Fruit fly (Drosophila melanogaster) whole organism, wandering third instar larva: ENCODE measurements around the gene CG18586.

Experiments used
- Abd-B ChIP-seq: fragments of >200 bp; optimal IDR thresholded peaks from 2 replicates; lab custom pipeline; 2017; ENCODE audit warnings: missing biosample characterization, missing genetic modification characterization
- CrebA ChIP-seq: fragments of 200-800 bp; sonication (Bioruptor generic); optimal IDR thresholded peaks from 2 replicates; lab custom pipeline; 2016; ENCODE audit warnings: missing biosample characterization, mild to moderate bottlenecking, missing genetic modification characterization, borderline replicate concordance
- Dfd ChIP-seq: fragments of >200 bp; optimal IDR thresholded peaks from 2 replicates; lab custom pipeline; 2017; ENCODE audit warnings: missing biosample characterization, missing genetic modification characterization
- Dif ChIP-seq: fragments of 200-275, 200-300 bp; sonication (Bioruptor generic); optimal IDR thresholded peaks from 2 replicates; lab custom pipeline; 2018; ENCODE audit warnings: missing biosample characterization, missing genetic modification characterization; ENCODE audit not compliant: partially characterized antibody
- GATAd ChIP-seq: sonication (Bioruptor generic); optimal IDR thresholded peaks from 2 replicates; lab custom pipeline; 2016; ENCODE audit warnings: missing biosample characterization, missing genetic modification characterization
- HLH106 ChIP-seq: fragments of 200-800 bp; optimal IDR thresholded peaks from 3 replicates; lab custom pipeline; 2019; ENCODE audit warnings: missing biosample characterization, mild to moderate bottlenecking, missing genetic modification characterization, moderate library complexity
- Hnf4 ChIP-seq: fragments of 200-800 bp; sonication (Bioruptor generic); optimal IDR thresholded peaks from 2 replicates; lab custom pipeline; 2016; ENCODE audit warnings: missing biosample characterization, mild to moderate bottlenecking, missing genetic modification characterization
- Hr78 ChIP-seq: fragments of >200 bp; optimal IDR thresholded peaks from 2 replicates; lab custom pipeline; 2017; ENCODE audit warnings: missing biosample characterization, missing genetic modification characterization
- Hr83 ChIP-seq: fragments of 200-300 bp; sonication (Bioruptor generic); optimal IDR thresholded peaks from 2 replicates; lab custom pipeline; 2016; ENCODE audit warnings: missing biosample characterization, mild to moderate bottlenecking, missing genetic modification characterization, moderate library complexity; ENCODE audit not compliant: poor library complexity, severe bottlenecking
- Jra ChIP-seq: sonication (Bioruptor generic); optimal IDR thresholded peaks from 2 replicates; lab custom pipeline; 2016; ENCODE audit warnings: missing biosample characterization, missing genetic modification characterization
- Mio ChIP-seq: sonication (Bioruptor generic); optimal IDR thresholded peaks from 2 replicates; lab custom pipeline; 2016; ENCODE audit warnings: missing biosample characterization, missing genetic modification characterization
- Myc ChIP-seq: fragments of >200 bp; optimal IDR thresholded peaks from 2 replicates; lab custom pipeline; 2017
- Rel ChIP-seq, 2 experiments: fragments of 200-800 bp; sonication (Bioruptor generic) in 1 of 2; optimal IDR thresholded peaks; 2 replicates in 1 of 2; 3 replicates in 1 of 2; lab custom pipeline; 2016 to 2019; ENCODE audit warnings: mild to moderate bottlenecking in 2 of 2, missing biosample characterization in 2 of 2, missing genetic modification characterization in 2 of 2, moderate library complexity in 1 of 2
- Sp1 ChIP-seq: fragments of 200-800 bp; sonication (Bioruptor generic); optimal IDR thresholded peaks from 3 replicates; lab custom pipeline; 2019; ENCODE audit warnings: missing biosample characterization, mild to moderate bottlenecking, missing genetic modification characterization, moderate library complexity
- Vsx2 ChIP-seq: fragments of 200-300, 225-300 bp; sonication (Bioruptor generic); optimal IDR thresholded peaks from 2 replicates; lab custom pipeline; 2018; ENCODE audit warnings: missing biosample characterization, missing genetic modification characterization; ENCODE audit not compliant: partially characterized antibody
- br ChIP-seq: fragments of 200-800 bp; sonication (Bioruptor generic); optimal IDR thresholded peaks from 2 replicates; lab custom pipeline; 2016; ENCODE audit warnings: missing biosample characterization, missing genetic modification characterization
- brk ChIP-seq: fragments of 200-800 bp; sonication (Bioruptor generic); optimal IDR thresholded peaks from 2 replicates; lab custom pipeline; 2016; ENCODE audit warnings: missing biosample characterization, mild to moderate bottlenecking, missing genetic modification characterization
- dl ChIP-seq, 2 experiments: fragments of 175-275, 200-275 bp in 1 of 2; fragments of 200-275 bp in 1 of 2; sonication (Bioruptor generic); optimal IDR thresholded peaks; lab custom pipeline; 2018; ENCODE audit warnings: mild to moderate bottlenecking in 2 of 2, missing biosample characterization in 2 of 2, missing genetic modification characterization in 2 of 2, moderate library complexity in 2 of 2; ENCODE audit not compliant: partially characterized antibody in 2 of 2, insufficient read depth in 1 of 2
- dsf ChIP-seq: sonication (Bioruptor generic); optimal IDR thresholded peaks from 2 replicates; lab custom pipeline; 2016; ENCODE audit warnings: missing biosample characterization, missing genetic modification characterization, borderline replicate concordance
- ey ChIP-seq: fragments of 200-800 bp; sonication (Bioruptor generic); optimal IDR thresholded peaks from 2 replicates; lab custom pipeline; 2016; ENCODE audit warnings: missing biosample characterization, missing genetic modification characterization
- foxo ChIP-seq, 2 experiments: fragments of 200-800 bp; sonication (Bioruptor generic); optimal IDR thresholded peaks; 2 replicates in 1 of 2; 3 replicates in 1 of 2; lab custom pipeline; 2016 to 2017; ENCODE audit warnings: missing biosample characterization in 2 of 2, missing genetic modification characterization in 2 of 2
- fru ChIP-seq: fragments of 200-800 bp; sonication (Bioruptor generic); optimal IDR thresholded peaks from 3 replicates; lab custom pipeline; 2016; ENCODE audit warnings: missing biosample characterization, mild to moderate bottlenecking, missing genetic modification characterization
- h ChIP-seq: fragments of 200-800 bp; sonication (Bioruptor generic); optimal IDR thresholded peaks from 3 replicates; lab custom pipeline; 2016; ENCODE audit warnings: missing biosample characterization, mild to moderate bottlenecking, missing genetic modification characterization
- jim ChIP-seq: fragments of 175-275, 200-325 bp; sonication (Bioruptor generic); optimal IDR thresholded peaks from 2 replicates; lab custom pipeline; 2016; ENCODE audit warnings: missing biosample characterization, mild to moderate bottlenecking, missing genetic modification characterization
- lola ChIP-seq: fragments of >200 bp; optimal IDR thresholded peaks from 2 replicates; lab custom pipeline; 2017; ENCODE audit warnings: missing biosample characterization, missing genetic modification characterization
- pan ChIP-seq: fragments of >200 bp; optimal IDR thresholded peaks from 2 replicates; lab custom pipeline; 2017
- psq ChIP-seq: fragments of 200-800 bp; sonication (Bioruptor generic); optimal IDR thresholded peaks from 3 replicates; lab custom pipeline; 2017; ENCODE audit warnings: missing biosample characterization, mild to moderate bottlenecking, missing genetic modification characterization, moderate library complexity
- rgr ChIP-seq: fragments of 200-800 bp; sonication (Bioruptor generic); optimal IDR thresholded peaks from 3 replicates; lab custom pipeline; 2016; ENCODE audit warnings: missing biosample characterization, mild to moderate bottlenecking, missing genetic modification characterization
- sage ChIP-seq: fragments of 200-800 bp; sonication (Bioruptor generic); optimal IDR thresholded peaks from 2 replicates; lab custom pipeline; 2016; ENCODE audit warnings: missing biosample characterization, mild to moderate bottlenecking, missing genetic modification characterization
- sv ChIP-seq: fragments of 200-800 bp; sonication (Bioruptor generic); optimal IDR thresholded peaks from 3 replicates; lab custom pipeline; 2016; ENCODE audit warnings: missing biosample characterization, missing genetic modification characterization
- tai ChIP-seq: sonication (Bioruptor generic); optimal IDR thresholded peaks from 2 replicates; lab custom pipeline; 2016; ENCODE audit warnings: missing biosample characterization, missing genetic modification characterization
- usp ChIP-seq: fragments of >200 bp; optimal IDR thresholded peaks from 2 replicates; lab custom pipeline; 2017; ENCODE audit warnings: missing biosample characterization, missing genetic modification characterization
- woc ChIP-seq: sonication (Bioruptor generic); optimal IDR thresholded peaks from 2 replicates; lab custom pipeline; 2016; ENCODE audit warnings: missing biosample characterization, mild to moderate bottlenecking, missing genetic modification characterization

CG18586 gene

dm6 chr3L:5838880-5839279 lies 34.2 kb upstream of the CG18586 start:
- TF ChIP-seq Sp1 (GFP tag; lab: Kevin White, UChicago) (no peak), jim (no peak), GATAd (GFP tag; lab: Kevin White, UChicago) (no peak), sage (GFP tag; lab: Kevin White, UChicago) (no peak), ey (no peak), br (GFP tag; lab: Kevin White, UChicago) (no peak), Hr78 (GFP tag; lab: Kevin White, UChicago) (no peak), CrebA (GFP tag; lab: Kevin White, UChicago) (no peak), rgr (no peak), lola (GFP tag; lab: Kevin White, UChicago) (no peak), woc (GFP tag; lab: Kevin White, UChicago) (no peak), sv (GFP tag; lab: Kevin White, UChicago) (no peak), Dfd (no peak), foxo (GFP tag; optimal IDR thresholded peaks at IDR 0.05; lab: Kevin White, UChicago) (no peak), Jra (no peak), dl (GFP tag; optimal IDR thresholded peaks at IDR 0.05; lab: Kevin White, UChicago; ENCODE audit: insufficient read depth in 1 of 2, partially characterized antibody in 2 of 2) (no peak)

dm6 chr3L:5840847-5841246 lies 32.3 kb upstream of the CG18586 start:
- TF ChIP-seq GATAd (GFP tag; lab: Kevin White, UChicago) = no peak
- no peak for TF ChIP-seq rgr
- TF ChIP-seq sv (GFP tag; lab: Kevin White, UChicago) = no peak
- TF ChIP-seq tai (GFP tag; lab: Kevin White, UChicago) = no peak
- TF ChIP-seq HLH106 (tag; lab: Kevin White, UChicago) = no peak
- no peak for TF ChIP-seq woc (GFP tag; lab: Kevin White, UChicago)
- no peak for TF ChIP-seq pan (lab: Kevin White, UChicago)
- no peak for TF ChIP-seq Mio
- no peak for TF ChIP-seq Myc (lab: Kevin White, UChicago)
- TF ChIP-seq Dfd = peak; percentile 79
- no peak for TF ChIP-seq dsf (GFP tag; lab: Kevin White, UChicago)
- peak in 1 of 2 experiments; percentile 19 for TF ChIP-seq foxo (GFP tag; optimal IDR thresholded peaks at IDR 0.05; lab: Kevin White, UChicago)
- TF ChIP-seq Rel (GFP tag; optimal IDR thresholded peaks at IDR 0.05; lab: Kevin White, UChicago) = no peak
- TF ChIP-seq Rel (tag; optimal IDR thresholded peaks at IDR 0.05; lab: Kevin White, UChicago) = no peak
- peak; percentile 28 for TF ChIP-seq psq (GFP tag; lab: Kevin White, UChicago)
- TF ChIP-seq lola (GFP tag; lab: Kevin White, UChicago) = no peak
- no peak for TF ChIP-seq Hnf4 (GFP tag; lab: Kevin White, UChicago)
- TF ChIP-seq Hr78 (GFP tag; lab: Kevin White, UChicago) = no peak
- TF ChIP-seq Vsx2 (GFP tag; lab: Kevin White, UChicago) = no peak
- TF ChIP-seq Dif (GFP tag; lab: Kevin White, UChicago) = no peak
- no peak for TF ChIP-seq Abd-B
- no peak for TF ChIP-seq jim
- no peak for TF ChIP-seq Hr83
- TF ChIP-seq fru (GFP tag; lab: Kevin White, UChicago) = no peak
- TF ChIP-seq usp (GFP tag; lab: Kevin White, UChicago) = no peak

- TF ChIP-seq Dfd (peak; percentile 72), h (GFP tag; lab: Kevin White, UChicago) (peak; percentile 12), GATAd (GFP tag; lab: Kevin White, UChicago) (no peak), jim (no peak), woc (GFP tag; lab: Kevin White, UChicago) (no peak)
Observed at dm6 chr3L:5843895-5844576, 29.1 kb upstream of the CG18586 start.

- no peak for TF ChIP-seq Abd-B
- peak; percentile 82 for TF ChIP-seq jim
- peak; percentile 14 for TF ChIP-seq brk (GFP tag; lab: Kevin White, UChicago)
- peak in 1 of 2 experiments; percentile 12 for TF ChIP-seq dl (GFP tag; optimal IDR thresholded peaks at IDR 0.05; lab: Kevin White, UChicago; ENCODE audit: insufficient read depth in 1 of 2, partially characterized antibody in 2 of 2)
- TF ChIP-seq Dif (GFP tag; lab: Kevin White, UChicago) = peak; percentile 35
Observed at dm6 chr3L:5845466-5845865, 27.6 kb upstream of the CG18586 start, which contains the start of gene vn. Gene vn (minus strand): TSS chr3L:5845664.
